Worm (Caenorhabditis elegans): Measurements from ENCODE around the gene tcer-1.

- TF ChIP-seq ztf-23 (GFP tag; IDR thresholded peaks at IDR 0.05) (no peak), flt-1 (GFP tag; IDR thresholded peaks at IDR 0.05) (no peak), ref-1 (GFP tag; conservative IDR thresholded peaks at IDR 0.05) (no peak), ztf-29 (GFP tag; IDR thresholded peaks at IDR 0.05) (no peak), T22C8.4 (GFP tag; IDR thresholded peaks at IDR 0.05) (no peak), klf-2 (GFP tag; conservative IDR thresholded peaks at IDR 0.05) (no peak), cog-1 (tag; optimal IDR thresholded peaks at IDR 0.05) (no peak)
Observed at ce11 chrII:7060202-7060601, 10.3 kb upstream of the tcer-1 start.

Data from whole organism, midembryonic.